Fruit fly (Drosophila melanogaster) whole organism, prepupa: ENCODE measurements around the gene Gapvd1.

Experiments used
- CG10669 ChIP-seq: fragments of 200-800 bp; sonication (Bioruptor generic); optimal IDR thresholded peaks from 3 replicates; lab custom pipeline; 2018; ENCODE audit warnings: missing biosample characterization, mild to moderate bottlenecking, missing genetic modification characterization, moderate library complexity
- CG16779 ChIP-seq: fragments of 200-800 bp; sonication (Bioruptor generic); optimal IDR thresholded peaks from 3 replicates; lab custom pipeline; 2017; ENCODE audit warnings: missing biosample characterization, mild to moderate bottlenecking, missing genetic modification characterization
- CG9139 ChIP-seq: fragments of 200-800 bp; sonication (Bioruptor generic); optimal IDR thresholded peaks from 3 replicates; lab custom pipeline; 2017; ENCODE audit warnings: missing biosample characterization, mild to moderate bottlenecking, missing genetic modification characterization
- Eip93F ChIP-seq: fragments of 200-800 bp; sonication (Bioruptor generic); optimal IDR thresholded peaks from 2 replicates; lab custom pipeline; 2016; ENCODE audit warnings: missing biosample characterization, mild to moderate bottlenecking, missing genetic modification characterization
- Gug ChIP-seq: fragments of 200-800 bp; sonication (Bioruptor generic); IDR thresholded peaks from 2 replicates; pipeline ENCODE4 v1.3.6; 2022; ENCODE audit warnings: missing biosample characterization, missing genetic modification characterization
- OdsH ChIP-seq: fragments of 200-800 bp; sonication (Bioruptor generic); optimal IDR thresholded peaks from 3 replicates; lab custom pipeline; 2016; ENCODE audit warnings: missing biosample characterization, missing genetic modification characterization
- Sox102F ChIP-seq: fragments of 200-800 bp; sonication (Bioruptor generic); optimal IDR thresholded peaks from 2 replicates; lab custom pipeline; 2016; ENCODE audit warnings: missing biosample characterization, mild to moderate bottlenecking, missing genetic modification characterization
- eg ChIP-seq: fragments of 200-800 bp; sonication (Bioruptor generic); IDR thresholded peaks from 3 replicates; pipeline ENCODE4 v1.3.6; 2022; ENCODE audit warnings: missing biosample characterization, missing genetic modification characterization
- net ChIP-seq: fragments of 200-800 bp; sonication (Bioruptor generic); optimal IDR thresholded peaks from 3 replicates; lab custom pipeline; 2016; ENCODE audit warnings: missing biosample characterization, missing genetic modification characterization

- TF ChIP-seq CG9139 (no peak), Sox102F (GFP tag; lab: Kevin White, UChicago) (no peak), Eip93F (GFP tag; lab: Kevin White, UChicago) (no peak), Gug (GFP tag; lab: Robert Waterston, UW) (no peak), OdsH (GFP tag; lab: Kevin White, UChicago) (no peak), net (GFP tag; lab: Kevin White, UChicago) (no peak), CG10669 (GFP tag; lab: Kevin White, UChicago) (no peak), eg (GFP tag; lab: Robert Waterston, UW) (no peak), CG16779 (no peak)
Observed at dm6 chrX:11295412-11296006, 29.7 kb upstream of the Gapvd1 start.
